Fruit fly (Drosophila melanogaster) whole organism, wandering third instar larva: Measurements from ENCODE around the gene CG17122.

ENCODE experiments used
- CG32264 ChIP-seq: fragments of 200-800 bp; sonication (Bioruptor generic); optimal IDR thresholded peaks from 2 replicates; lab custom pipeline; 2016; ENCODE audit warnings: missing biosample characterization, missing genetic modification characterization
- CG9705 ChIP-seq: fragments of 200-800 bp; sonication (Bioruptor generic); optimal IDR thresholded peaks from 2 replicates; lab custom pipeline; 2018; ENCODE audit warnings: missing biosample characterization, mild to moderate bottlenecking, missing genetic modification characterization
- Dfd ChIP-seq: fragments of >200 bp; optimal IDR thresholded peaks from 2 replicates; lab custom pipeline; 2017; ENCODE audit warnings: missing biosample characterization, missing genetic modification characterization
- Dif ChIP-seq: fragments of 200-275, 200-300 bp; sonication (Bioruptor generic); optimal IDR thresholded peaks from 2 replicates; lab custom pipeline; 2018; ENCODE audit warnings: missing biosample characterization, missing genetic modification characterization; ENCODE audit not compliant: partially characterized antibody
- HLH106 ChIP-seq: fragments of 200-800 bp; optimal IDR thresholded peaks from 3 replicates; lab custom pipeline; 2019; ENCODE audit warnings: missing biosample characterization, mild to moderate bottlenecking, missing genetic modification characterization, moderate library complexity
- Hnf4 ChIP-seq: fragments of 200-800 bp; sonication (Bioruptor generic); optimal IDR thresholded peaks from 2 replicates; lab custom pipeline; 2016; ENCODE audit warnings: missing biosample characterization, mild to moderate bottlenecking, missing genetic modification characterization
- Hr83 ChIP-seq: fragments of 200-300 bp; sonication (Bioruptor generic); optimal IDR thresholded peaks from 2 replicates; lab custom pipeline; 2016; ENCODE audit warnings: missing biosample characterization, mild to moderate bottlenecking, missing genetic modification characterization, moderate library complexity; ENCODE audit not compliant: poor library complexity, severe bottlenecking
- Myc ChIP-seq: fragments of >200 bp; optimal IDR thresholded peaks from 2 replicates; lab custom pipeline; 2017
- OdsH ChIP-seq: fragments of 200-800 bp; sonication (Bioruptor generic); optimal IDR thresholded peaks from 2 replicates; lab custom pipeline; 2016; ENCODE audit warnings: missing biosample characterization, mild to moderate bottlenecking, missing genetic modification characterization
- Rel ChIP-seq, 2 experiments: fragments of 200-800 bp; sonication (Bioruptor generic) in 1 of 2; optimal IDR thresholded peaks; 2 replicates in 1 of 2; 3 replicates in 1 of 2; lab custom pipeline; 2016 to 2019; ENCODE audit warnings: mild to moderate bottlenecking in 2 of 2, missing biosample characterization in 2 of 2, missing genetic modification characterization in 2 of 2, moderate library complexity in 1 of 2
- Sp1 ChIP-seq: fragments of 200-800 bp; sonication (Bioruptor generic); optimal IDR thresholded peaks from 3 replicates; lab custom pipeline; 2019; ENCODE audit warnings: missing biosample characterization, mild to moderate bottlenecking, missing genetic modification characterization, moderate library complexity
- Vsx2 ChIP-seq: fragments of 200-300, 225-300 bp; sonication (Bioruptor generic); optimal IDR thresholded peaks from 2 replicates; lab custom pipeline; 2018; ENCODE audit warnings: missing biosample characterization, missing genetic modification characterization; ENCODE audit not compliant: partially characterized antibody
- br ChIP-seq: fragments of 200-800 bp; sonication (Bioruptor generic); optimal IDR thresholded peaks from 2 replicates; lab custom pipeline; 2016; ENCODE audit warnings: missing biosample characterization, missing genetic modification characterization
- brk ChIP-seq: fragments of 200-800 bp; sonication (Bioruptor generic); optimal IDR thresholded peaks from 2 replicates; lab custom pipeline; 2016; ENCODE audit warnings: missing biosample characterization, mild to moderate bottlenecking, missing genetic modification characterization
- dl ChIP-seq, 2 experiments: fragments of 175-275, 200-275 bp in 1 of 2; fragments of 200-275 bp in 1 of 2; sonication (Bioruptor generic); optimal IDR thresholded peaks; lab custom pipeline; 2018; ENCODE audit warnings: mild to moderate bottlenecking in 2 of 2, missing biosample characterization in 2 of 2, missing genetic modification characterization in 2 of 2, moderate library complexity in 2 of 2; ENCODE audit not compliant: partially characterized antibody in 2 of 2, insufficient read depth in 1 of 2
- dmrt93B ChIP-seq: fragments of 200-800 bp; sonication (Bioruptor generic); optimal IDR thresholded peaks from 2 replicates; lab custom pipeline; 2018; ENCODE audit warnings: missing biosample characterization, mild to moderate bottlenecking, missing genetic modification characterization
- dsf ChIP-seq: sonication (Bioruptor generic); optimal IDR thresholded peaks from 2 replicates; lab custom pipeline; 2016; ENCODE audit warnings: missing biosample characterization, missing genetic modification characterization, borderline replicate concordance
- ey ChIP-seq: fragments of 200-800 bp; sonication (Bioruptor generic); optimal IDR thresholded peaks from 2 replicates; lab custom pipeline; 2016; ENCODE audit warnings: missing biosample characterization, missing genetic modification characterization
- foxo ChIP-seq, 2 experiments: fragments of 200-800 bp; sonication (Bioruptor generic); optimal IDR thresholded peaks; 2 replicates in 1 of 2; 3 replicates in 1 of 2; lab custom pipeline; 2016 to 2017; ENCODE audit warnings: missing biosample characterization in 2 of 2, missing genetic modification characterization in 2 of 2
- fru ChIP-seq: fragments of 200-800 bp; sonication (Bioruptor generic); optimal IDR thresholded peaks from 3 replicates; lab custom pipeline; 2016; ENCODE audit warnings: missing biosample characterization, mild to moderate bottlenecking, missing genetic modification characterization
- h ChIP-seq: fragments of 200-800 bp; sonication (Bioruptor generic); optimal IDR thresholded peaks from 3 replicates; lab custom pipeline; 2016; ENCODE audit warnings: missing biosample characterization, mild to moderate bottlenecking, missing genetic modification characterization
- pan ChIP-seq: fragments of >200 bp; optimal IDR thresholded peaks from 2 replicates; lab custom pipeline; 2017
- psq ChIP-seq: fragments of 200-800 bp; sonication (Bioruptor generic); optimal IDR thresholded peaks from 3 replicates; lab custom pipeline; 2017; ENCODE audit warnings: missing biosample characterization, mild to moderate bottlenecking, missing genetic modification characterization, moderate library complexity
- rgr ChIP-seq: fragments of 200-800 bp; sonication (Bioruptor generic); optimal IDR thresholded peaks from 3 replicates; lab custom pipeline; 2016; ENCODE audit warnings: missing biosample characterization, mild to moderate bottlenecking, missing genetic modification characterization
- sage ChIP-seq: fragments of 200-800 bp; sonication (Bioruptor generic); optimal IDR thresholded peaks from 2 replicates; lab custom pipeline; 2016; ENCODE audit warnings: missing biosample characterization, mild to moderate bottlenecking, missing genetic modification characterization
- sv ChIP-seq: fragments of 200-800 bp; sonication (Bioruptor generic); optimal IDR thresholded peaks from 3 replicates; lab custom pipeline; 2016; ENCODE audit warnings: missing biosample characterization, missing genetic modification characterization
- tai ChIP-seq: sonication (Bioruptor generic); optimal IDR thresholded peaks from 2 replicates; lab custom pipeline; 2016; ENCODE audit warnings: missing biosample characterization, missing genetic modification characterization
- usp ChIP-seq: fragments of >200 bp; optimal IDR thresholded peaks from 2 replicates; lab custom pipeline; 2017; ENCODE audit warnings: missing biosample characterization, missing genetic modification characterization
- woc ChIP-seq: sonication (Bioruptor generic); optimal IDR thresholded peaks from 2 replicates; lab custom pipeline; 2016; ENCODE audit warnings: missing biosample characterization, mild to moderate bottlenecking, missing genetic modification characterization

CG17122 gene

DNA sequence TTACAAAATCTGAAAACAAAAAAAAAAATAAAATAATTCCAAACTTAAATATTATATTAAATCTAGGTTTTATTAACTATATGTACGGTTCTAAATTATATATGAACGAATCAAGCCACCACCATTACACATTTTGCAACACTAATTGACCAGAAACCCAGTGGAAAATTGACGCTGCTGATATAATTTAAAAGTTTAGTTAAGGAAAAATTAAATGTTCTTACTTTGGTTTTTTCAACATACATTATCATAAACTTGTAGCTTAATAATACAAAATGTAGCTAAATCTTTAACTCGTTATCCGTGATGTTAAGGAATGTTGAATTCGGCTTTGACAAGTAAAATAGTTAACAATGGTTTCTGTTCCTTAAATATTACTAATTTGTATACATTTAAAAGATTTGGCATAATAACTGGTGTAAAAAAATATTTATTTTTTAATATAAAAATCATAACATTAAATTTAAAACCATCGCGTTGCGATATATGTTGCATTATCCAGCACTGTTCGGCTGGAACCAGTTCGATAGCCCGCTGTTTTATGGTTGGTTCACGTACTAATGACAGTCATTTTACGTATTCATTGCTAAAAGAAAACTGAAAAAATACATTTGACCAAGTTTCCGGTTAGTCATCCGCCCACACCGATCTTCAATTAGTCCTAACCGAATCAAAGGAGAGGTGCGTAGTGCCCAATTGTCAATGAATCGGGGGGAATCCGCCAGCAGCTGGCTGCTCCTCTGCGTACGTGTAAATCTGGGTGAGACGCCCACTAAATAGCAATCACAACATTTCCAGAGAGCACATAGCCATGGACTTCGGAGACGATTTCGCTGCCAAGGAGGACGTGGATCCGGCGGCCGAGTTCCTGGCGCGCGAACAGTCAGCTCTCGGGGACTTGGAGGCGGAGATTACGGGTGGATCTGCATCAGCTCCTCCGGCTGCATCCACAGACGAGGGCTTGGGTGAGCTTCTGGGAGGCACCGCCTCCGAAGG, 32.9 kb downstream of the CG17122 start:
- TF ChIP-seq brk (GFP tag; lab: Kevin White, UChicago) (peak; percentile 67), Sp1 (GFP tag; lab: Kevin White, UChicago) (peak; percentile 68), br (GFP tag; lab: Kevin White, UChicago) (no peak), foxo (GFP tag; optimal IDR thresholded peaks at IDR 0.05; lab: Kevin White, UChicago) (peak in 1 of 2 experiments; percentile 62), ey (GFP tag; lab: Kevin White, UChicago) (peak; percentile 6), fru (GFP tag; lab: Kevin White, UChicago) (peak; percentile 36), dsf (peak; percentile 49), Hnf4 (peak; percentile 53), psq (GFP tag; lab: Kevin White, UChicago) (peak; percentile 48), Dif (GFP tag; lab: Kevin White, UChicago) (no peak), HLH106 (tag; lab: Kevin White, UChicago) (peak; percentile 60), dmrt93B (GFP tag; lab: Kevin White, UChicago) (peak; percentile 45), rgr (peak; percentile 58), pan (no peak), CG9705 (GFP tag; lab: Kevin White, UChicago) (peak; percentile 26), tai (GFP tag; lab: Kevin White, UChicago) (no peak), woc (GFP tag; lab: Kevin White, UChicago) (peak; percentile 30), Hr83 (peak; percentile 46), h (peak; percentile 26), OdsH (peak; percentile 38), dl (GFP tag; optimal IDR thresholded peaks at IDR 0.05; lab: Kevin White, UChicago; ENCODE audit: insufficient read depth in 1 of 2, partially characterized antibody in 2 of 2) (no peak), sage (peak; percentile 6), sv (GFP tag; lab: Kevin White, UChicago) (peak; percentile 33)

DNA sequence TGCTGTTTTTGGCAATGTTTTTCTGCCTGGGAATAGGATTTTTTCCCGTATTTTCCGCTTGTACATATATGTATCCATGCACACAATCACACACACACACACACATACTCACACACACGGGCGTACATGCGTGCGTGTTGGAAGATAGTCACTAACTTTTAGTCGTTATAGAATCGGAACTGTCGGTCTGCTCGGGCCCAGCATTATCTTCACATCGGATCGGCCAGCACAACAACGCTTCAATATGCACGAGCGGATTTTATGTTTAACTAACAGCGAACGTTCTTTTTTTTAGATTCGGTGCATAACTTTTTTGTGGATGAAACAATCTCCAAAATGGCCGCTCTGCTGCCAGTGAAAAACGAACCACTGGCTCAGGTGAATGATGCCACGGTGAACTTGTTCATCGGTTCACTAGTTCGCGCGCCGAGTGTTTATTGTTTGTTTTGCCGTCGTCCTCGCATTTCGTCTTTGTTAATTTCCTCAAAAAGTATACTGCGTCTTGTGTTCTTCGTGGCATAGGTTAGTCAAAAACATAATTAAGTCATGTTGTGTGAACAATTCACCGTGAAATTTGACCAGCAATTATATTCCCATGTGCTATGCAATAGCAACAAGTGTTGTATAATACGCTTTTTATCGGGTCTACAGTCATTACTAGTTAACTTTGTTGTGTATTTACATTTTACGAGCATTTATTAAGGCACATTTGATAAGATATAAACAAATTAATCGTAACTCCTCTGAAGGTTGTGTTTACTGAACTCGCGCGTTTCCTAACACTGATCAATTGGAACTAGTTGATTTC, 33.8 kb downstream of the CG17122 start, which contains the start of the genes CG6951 and CG17233:
TSS of gene CG6951 (plus strand) at position 105 of the 808 bp plus-strand sequence.
TSS of gene CG17233 (minus strand) at position 741 of the 808 bp plus-strand sequence.
- no peak for TF ChIP-seq Rel (GFP tag; optimal IDR thresholded peaks at IDR 0.05; lab: Kevin White, UChicago)
- TF ChIP-seq Rel (tag; optimal IDR thresholded peaks at IDR 0.05; lab: Kevin White, UChicago): peak; percentile 20
- TF ChIP-seq usp (GFP tag; lab: Kevin White, UChicago): no peak
- TF ChIP-seq Vsx2 (GFP tag; lab: Kevin White, UChicago): peak; percentile 47
- no peak for TF ChIP-seq Dif (GFP tag; lab: Kevin White, UChicago)
- no peak for TF ChIP-seq fru (GFP tag; lab: Kevin White, UChicago)
- no peak for TF ChIP-seq Myc (lab: Kevin White, UChicago)
- no peak for TF ChIP-seq CG32264 (GFP tag; lab: Kevin White, UChicago)

DNA sequence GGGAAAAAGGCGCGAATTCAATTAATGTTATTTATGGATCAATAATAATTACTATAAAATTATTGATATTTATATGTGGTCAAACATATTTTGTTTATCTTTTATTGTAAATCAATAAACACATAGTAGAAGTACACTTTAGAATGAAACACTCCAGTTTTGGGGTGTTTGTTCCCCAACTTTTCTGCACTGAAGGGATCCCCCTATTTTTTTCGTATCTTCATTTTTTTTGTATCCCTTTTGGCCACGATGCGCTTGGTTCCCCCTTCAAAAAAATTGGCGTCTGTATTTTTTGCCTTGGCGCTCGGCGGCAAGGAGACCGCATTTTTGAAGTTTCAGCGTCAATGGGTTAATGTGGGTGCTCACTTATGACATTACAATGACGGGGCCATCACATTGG, 34.4 kb downstream of the CG17122 start, which contains the start of gene Clc:
TSS of gene Clc (plus strand) at position 301 of the 400 bp plus-strand sequence.
- TF ChIP-seq CG9705 (GFP tag; lab: Kevin White, UChicago) (no peak), Rel (GFP tag; optimal IDR thresholded peaks at IDR 0.05; lab: Kevin White, UChicago) (no peak), Rel (tag; optimal IDR thresholded peaks at IDR 0.05; lab: Kevin White, UChicago) (peak; percentile 62)

DNA sequence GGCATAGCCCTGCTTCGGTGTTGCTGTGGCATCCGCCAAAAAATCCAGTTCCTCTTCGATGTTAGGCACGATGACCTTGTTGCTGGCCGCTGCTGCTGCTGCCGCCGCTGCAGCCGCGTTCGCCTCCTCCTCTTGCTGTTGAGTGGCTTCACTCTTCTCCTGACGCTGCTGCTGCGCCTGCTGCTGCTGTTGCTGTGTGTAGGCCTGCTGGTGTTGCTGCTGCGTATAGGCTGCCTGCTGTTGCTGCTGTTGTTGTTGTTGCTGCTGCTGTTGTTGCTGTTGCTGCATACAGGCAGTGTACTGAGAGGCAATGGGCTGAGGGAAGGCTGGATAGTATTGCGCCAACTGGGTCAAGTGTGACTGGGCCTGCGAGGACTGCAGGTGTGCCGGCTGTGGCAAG, 38.0 kb downstream of the CG17122 start:
- peak; percentile 96 for TF ChIP-seq Dfd (GFP tag; lab: Kevin White, UChicago)
- TF ChIP-seq Myc (lab: Kevin White, UChicago): no peak
